Fruit fly (Drosophila melanogaster) whole organism, embryonic: ENCODE measurements around the gene mirr.
A peak's percentile ranks its signal among the peaks of the same experiment; 100 is the strongest.

Source experiments
- Awh ChIP-seq: fragments of 200-800 bp; sonication (Bioruptor generic); IDR thresholded peaks from 2 replicates; pipeline ENCODE4, ENCODE4 v1.3.6; 2022; ENCODE audit warnings: missing biosample characterization, missing genetic modification characterization
- CG10366 ChIP-seq: fragments of 200-800 bp; sonication (Bioruptor generic); IDR thresholded peaks from 2 replicates; pipeline ENCODE4 v1.3.6; 2022; ENCODE audit warnings: missing biosample characterization, missing genetic modification characterization
- CG10979 ChIP-seq: fragments of 200-800 bp; sonication (Bioruptor generic); optimal IDR thresholded peaks from 2 replicates; lab custom pipeline; 2018; ENCODE audit warnings: missing biosample characterization, mild to moderate bottlenecking, missing genetic modification characterization, moderate library complexity
- CG13775 ChIP-seq: fragments of 200-800 bp; sonication (Bioruptor generic); optimal IDR thresholded peaks from 3 replicates; lab custom pipeline; 2017; ENCODE audit warnings: missing biosample characterization, mild to moderate bottlenecking, missing genetic modification characterization
- CG14710 ChIP-seq: fragments of 200-800 bp; sonication (Bioruptor generic); optimal IDR thresholded peaks from 3 replicates; lab custom pipeline; 2019; ENCODE audit warnings: missing biosample characterization, mild to moderate bottlenecking, missing genetic modification characterization, moderate library complexity
- CG1529 ChIP-seq: fragments of 200-800 bp; sonication (Bioruptor generic); optimal IDR thresholded peaks from 3 replicates; lab custom pipeline; 2018; ENCODE audit warnings: missing biosample characterization, missing genetic modification characterization
- CG17612 ChIP-seq: fragments of 200-800 bp; sonication (Bioruptor generic); IDR thresholded peaks from 2 replicates; pipeline ENCODE4 v1.3.6; 2022; ENCODE audit warnings: missing biosample characterization, missing genetic modification characterization
- CG18262 ChIP-seq: fragments of 200-800 bp; optimal IDR thresholded peaks from 3 replicates; lab custom pipeline; 2019; ENCODE audit warnings: missing biosample characterization, mild to moderate bottlenecking, missing genetic modification characterization, moderate library complexity
- CG1832 ChIP-seq: fragments of 200-800 bp; sonication (Bioruptor generic); optimal IDR thresholded peaks from 2 replicates; lab custom pipeline; 2017; ENCODE audit warnings: missing biosample characterization, mild to moderate bottlenecking, missing genetic modification characterization, inconsistent platforms
- CG2116 ChIP-seq: fragments of 200-800 bp; sonication (Bioruptor generic); optimal IDR thresholded peaks from 3 replicates; lab custom pipeline; 2018; ENCODE audit warnings: missing biosample characterization, mild to moderate bottlenecking, missing genetic modification characterization
- CG31224 ChIP-seq: fragments of 200-800 bp; sonication (Bioruptor generic); IDR thresholded peaks from 2 replicates; pipeline ENCODE4 v1.3.6; 2022; ENCODE audit warnings: missing biosample characterization, missing genetic modification characterization
- CG33213 ChIP-seq: fragments of 200-800 bp; sonication (Bioruptor generic); optimal IDR thresholded peaks from 3 replicates; lab custom pipeline; 2016; ENCODE audit warnings: missing biosample characterization, missing genetic modification characterization
- CG33557 ChIP-seq: fragments of 200-800 bp; sonication (Bioruptor generic); optimal IDR thresholded peaks from 2 replicates; lab custom pipeline; 2019; ENCODE audit warnings: missing biosample characterization, mild to moderate bottlenecking, missing genetic modification characterization, moderate library complexity
- CG3995 ChIP-seq: fragments of 200-800 bp; sonication (Bioruptor generic); optimal IDR thresholded peaks from 3 replicates; lab custom pipeline; 2016; ENCODE audit warnings: missing biosample characterization, missing genetic modification characterization
- CG4282 ChIP-seq: fragments of 200-800 bp; sonication (Bioruptor generic); optimal IDR thresholded peaks from 2 replicates; lab custom pipeline; 2016; ENCODE audit warnings: missing biosample characterization, missing genetic modification characterization
- CG4360 ChIP-seq: fragments of 200-800 bp; sonication (Bioruptor generic); IDR thresholded peaks from 2 replicates; pipeline ENCODE4 v1.3.6; 2022; ENCODE audit warnings: missing biosample characterization, missing genetic modification characterization
- CG43689 ChIP-seq: fragments of 200-800 bp; sonication (Bioruptor generic); IDR thresholded peaks from 2 replicates; pipeline ENCODE4 v1.3.6; 2022; ENCODE audit warnings: missing biosample characterization, missing genetic modification characterization
- CG5180 ChIP-seq: fragments of 200-800 bp; sonication (Bioruptor generic); optimal IDR thresholded peaks from 3 replicates; lab custom pipeline; 2017; ENCODE audit warnings: missing biosample characterization, missing genetic modification characterization, mild to moderate bottlenecking, moderate library complexity, missing genetic modification reagents
- CG7745 ChIP-seq: fragments of 200-800 bp; sonication (Bioruptor generic); optimal IDR thresholded peaks from 2 replicates; lab custom pipeline; 2018; ENCODE audit warnings: missing biosample characterization, mild to moderate bottlenecking, missing genetic modification characterization, moderate library complexity
- CG7987 ChIP-seq: fragments of 200-800 bp; sonication (Bioruptor generic); optimal IDR thresholded peaks from 2 replicates; lab custom pipeline; 2018; ENCODE audit warnings: missing biosample characterization, mild to moderate bottlenecking, missing genetic modification characterization, moderate library complexity
- CG8089 ChIP-seq: fragments of 200-800 bp; sonication (Bioruptor generic); optimal IDR thresholded peaks from 3 replicates; lab custom pipeline; 2016; ENCODE audit warnings: missing biosample characterization, missing genetic modification characterization
- CG8765 ChIP-seq: fragments of 200-800 bp; sonication (Bioruptor generic); IDR thresholded peaks from 2 replicates; pipeline ENCODE4 v1.3.6; 2022; ENCODE audit warnings: missing biosample characterization, missing genetic modification characterization
- CG9609 ChIP-seq: fragments of 200-800 bp; sonication (Bioruptor generic); optimal IDR thresholded peaks from 3 replicates; lab custom pipeline; 2016; ENCODE audit warnings: missing biosample characterization, missing genetic modification characterization
- CG9727 ChIP-seq: fragments of 200-800 bp; sonication (Bioruptor generic); optimal IDR thresholded peaks from 3 replicates; lab custom pipeline; 2017; ENCODE audit warnings: missing biosample characterization, mild to moderate bottlenecking, missing genetic modification characterization
- Chrac-16 ChIP-seq: fragments of 200-800 bp; sonication (Bioruptor generic); optimal IDR thresholded peaks from 3 replicates; lab custom pipeline; 2016; ENCODE audit warnings: missing biosample characterization, missing genetic modification characterization
- Drgx ChIP-seq: fragments of 200-800 bp; sonication (Bioruptor generic); IDR thresholded peaks from 2 replicates; pipeline ENCODE4 v1.3.6; 2022; ENCODE audit warnings: missing biosample characterization, missing genetic modification characterization
- E2f2 ChIP-seq: fragments of 200-800 bp; sonication (Bioruptor generic); IDR thresholded peaks from 2 replicates; pipeline ENCODE4 v1.3.6; 2022; ENCODE audit warnings: missing biosample characterization, missing genetic modification characterization
- Gsc ChIP-seq: fragments of 200-800 bp; sonication (Bioruptor generic); IDR thresholded peaks from 2 replicates; pipeline ENCODE4 v1.3.6; 2022; ENCODE audit warnings: missing biosample characterization, missing genetic modification characterization
- Hey ChIP-seq: fragments of 200-800 bp; sonication (Bioruptor generic); optimal IDR thresholded peaks from 3 replicates; lab custom pipeline; 2018; ENCODE audit warnings: missing biosample characterization, mild to moderate bottlenecking, missing genetic modification characterization
- Hmr ChIP-seq: fragments of 200-800 bp; sonication (Bioruptor generic); optimal IDR thresholded peaks from 3 replicates; lab custom pipeline; 2017; ENCODE audit warnings: mild to moderate bottlenecking, missing biosample characterization, missing genetic modification reagents, missing genetic modification characterization
- Lim3 ChIP-seq: fragments of 200-800 bp; sonication (Bioruptor generic); IDR thresholded peaks from 2 replicates; pipeline ENCODE4 v1.3.6; 2022; ENCODE audit warnings: missing biosample characterization, missing genetic modification characterization
- MTF-1 ChIP-seq: fragments of 200-800 bp; sonication (Bioruptor generic); optimal IDR thresholded peaks from 2 replicates; lab custom pipeline; 2018; ENCODE audit warnings: missing biosample characterization, mild to moderate bottlenecking, missing genetic modification characterization, borderline replicate concordance
- Max ChIP-seq: fragments of 200-800 bp; sonication (Bioruptor generic); optimal IDR thresholded peaks from 2 replicates; lab custom pipeline; 2016; ENCODE audit warnings: missing biosample characterization, mild to moderate bottlenecking, missing genetic modification characterization
- Meics ChIP-seq: fragments of 200-800 bp; sonication (Bioruptor generic); optimal IDR thresholded peaks from 2 replicates; lab custom pipeline; 2017; ENCODE audit warnings: missing biosample characterization, mild to moderate bottlenecking, missing genetic modification characterization
- NC2β ChIP-seq: fragments of 200-800 bp; sonication (Bioruptor generic); optimal IDR thresholded peaks from 2 replicates; lab custom pipeline; 2016; ENCODE audit warnings: missing biosample characterization, missing genetic modification characterization
- Nf-YB ChIP-seq: fragments of 200-800 bp; sonication (Bioruptor generic); optimal IDR thresholded peaks from 3 replicates; lab custom pipeline; 2019; ENCODE audit warnings: missing biosample characterization, mild to moderate bottlenecking, missing genetic modification characterization, moderate library complexity
- Sry-β ChIP-seq: fragments of 200-800 bp; sonication (Bioruptor generic); optimal IDR thresholded peaks from 2 replicates; lab custom pipeline; 2018; ENCODE audit warnings: missing biosample characterization, mild to moderate bottlenecking, missing genetic modification characterization, moderate library complexity
- Vsx1 ChIP-seq: fragments of 200-800 bp; sonication (Bioruptor generic); optimal IDR thresholded peaks from 2 replicates; lab custom pipeline; 2017; ENCODE audit warnings: missing biosample characterization, mild to moderate bottlenecking, missing genetic modification characterization, missing genetic modification reagents
- YL-1 ChIP-seq: fragments of 200-800 bp; sonication (Bioruptor generic); optimal IDR thresholded peaks from 3 replicates; lab custom pipeline; 2017; ENCODE audit warnings: missing biosample characterization, mild to moderate bottlenecking, missing genetic modification characterization
- esg ChIP-seq: fragments of 200-800 bp; sonication (Bioruptor generic); conservative IDR thresholded peaks from 2 replicates; pipeline ENCODE4 v1.3.6; 2022; ENCODE audit warnings: missing biosample characterization, missing genetic modification characterization
- eyg ChIP-seq: fragments of 200-800 bp; sonication (Bioruptor generic); optimal IDR thresholded peaks from 3 replicates; lab custom pipeline; 2016; ENCODE audit warnings: missing biosample characterization, missing genetic modification characterization
- fd96Cb ChIP-seq: fragments of 200-800 bp; sonication (Bioruptor generic); optimal IDR thresholded peaks from 2 replicates; lab custom pipeline; 2018; ENCODE audit warnings: missing biosample characterization, mild to moderate bottlenecking, missing genetic modification characterization, moderate library complexity
- ftz-f1 ChIP-seq: fragments of 200-800 bp; sonication (Bioruptor generic); optimal IDR thresholded peaks from 2 replicates; lab custom pipeline; 2016; ENCODE audit warnings: missing biosample characterization, missing genetic modification characterization
- gsb-n ChIP-seq: fragments of 200-800 bp; sonication (Bioruptor generic); optimal IDR thresholded peaks from 3 replicates; lab custom pipeline; 2018; ENCODE audit warnings: missing biosample characterization, mild to moderate bottlenecking, missing genetic modification characterization
- inv ChIP-seq: fragments of 200-800 bp; sonication (Bioruptor generic); IDR thresholded peaks from 2 replicates; pipeline ENCODE4 v1.3.6; 2022; ENCODE audit warnings: missing biosample characterization, missing genetic modification characterization; ENCODE audit not compliant: partially characterized antibody
- onecut ChIP-seq: fragments of 200-800 bp; sonication (Bioruptor generic); IDR thresholded peaks from 2 replicates; pipeline ENCODE4 v1.3.6; 2022; ENCODE audit warnings: missing biosample characterization, missing genetic modification characterization
- phol ChIP-seq: fragments of 200-800 bp; sonication (Bioruptor generic); optimal IDR thresholded peaks from 3 replicates; lab custom pipeline; 2018; ENCODE audit warnings: missing biosample characterization, mild to moderate bottlenecking, missing genetic modification characterization, moderate library complexity
- pnt ChIP-seq: fragments of 200-800 bp; sonication (Bioruptor generic); optimal IDR thresholded peaks from 3 replicates; lab custom pipeline; 2016; ENCODE audit warnings: missing biosample characterization, missing genetic modification characterization
- row ChIP-seq: fragments of 200-800 bp; sonication (Bioruptor generic); IDR thresholded peaks from 3 replicates; pipeline ENCODE4 v1.3.6; 2022; ENCODE audit warnings: missing biosample characterization, missing genetic modification characterization
- sens ChIP-seq: fragments of 200-800 bp; sonication (Bioruptor generic); peaks from one replicate; lab custom pipeline; 2016; ENCODE audit warnings: missing biosample characterization, missing genetic modification characterization
- trh ChIP-seq: fragments of 200-800 bp; sonication (Bioruptor generic); optimal IDR thresholded peaks from 2 replicates; lab custom pipeline; 2016; ENCODE audit warnings: missing biosample characterization, missing genetic modification characterization
- tup ChIP-seq: fragments of 200-800 bp; sonication (Bioruptor generic); optimal IDR thresholded peaks from 2 replicates; lab custom pipeline; 2016; ENCODE audit warnings: missing biosample characterization, mild to moderate bottlenecking, missing genetic modification characterization, moderate library complexity
- z ChIP-seq: fragments of 200-800 bp; sonication (Bioruptor generic); IDR thresholded peaks from 3 replicates; pipeline ENCODE4 v1.3.6; 2022; ENCODE audit warnings: missing biosample characterization, missing genetic modification characterization

The mirr gene

dm6 chr3L:12677952-12678351 lies 15.5 kb upstream of the mirr start (continued):
- TF ChIP-seq eyg (no peak), E2f2 (GFP tag; lab: Robert Waterston, UW) (no peak), CG17612 (GFP tag; lab: Robert Waterston, UW) (no peak), Vsx1 (GFP tag; lab: Kevin White, UChicago) (no peak), CG33213 (no peak), Lim3 (GFP tag; lab: Robert Waterston, UW) (no peak), CG5180 (GFP tag; lab: Kevin White, UChicago) (no peak), CG8765 (GFP tag; lab: Robert Waterston, UW) (peak; percentile 38; the same call in 1 of the 2 replicates), tup (no peak), CG1832 (GFP tag; lab: Kevin White, UChicago) (no peak), CG18262 (tag; lab: Kevin White, UChicago) (peak; percentile 27), CG3995 (GFP tag; lab: Kevin White, UChicago) (no peak), fd96Cb (no peak), CG13775 (GFP tag; lab: Kevin White, UChicago) (no peak), MTF-1 (GFP tag; lab: Kevin White, UChicago) (no peak), sens (GFP tag; lab: Kevin White, UChicago) (peak; percentile 71), CG9609 (GFP tag; lab: Kevin White, UChicago) (no peak), YL-1 (no peak), CG10979 (tag; lab: Kevin White, UChicago) (peak; percentile 27), row (GFP tag; lab: Robert Waterston, UW) (peak; percentile 26; the same call in 2 of the 3 replicates), onecut (no peak), CG9727 (no peak), Awh (0 out of 2 replicates have a peak, but pooled peaks have one; percentile 8), CG7987 (no peak), CG4360 (GFP tag; lab: Robert Waterston, UW) (no peak), esg (GFP tag; lab: Robert Waterston, UW) (no peak), Sry-β (no peak)

DNA sequence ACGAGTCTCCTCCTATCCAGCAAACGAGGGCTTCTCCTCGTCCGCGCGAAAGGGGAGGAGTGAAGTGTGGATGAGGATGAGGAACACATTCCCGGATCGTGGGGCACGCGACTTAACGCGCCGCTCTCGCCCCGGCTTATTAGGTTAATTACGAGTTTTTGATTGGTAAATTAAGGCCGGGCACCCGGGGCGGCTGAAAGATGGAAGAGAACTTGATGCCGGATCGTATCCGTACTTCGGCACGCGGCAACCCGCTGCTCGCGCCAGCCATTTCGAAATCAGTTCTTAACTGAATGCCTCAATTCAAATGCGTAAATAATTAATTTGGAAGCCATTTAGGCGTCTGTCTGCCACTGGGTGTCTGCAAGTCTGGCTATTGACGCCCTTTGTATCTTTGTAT lies 15.1 kb upstream of the mirr start:
- no peak for TF ChIP-seq CG9727
- TF ChIP-seq gsb-n (tag; lab: Kevin White, UChicago) = peak; percentile 47
- no peak for TF ChIP-seq Max (GFP tag; lab: Kevin White, UChicago)
- TF ChIP-seq CG8089 (GFP tag; lab: Kevin White, UChicago) = no peak
- no peak for TF ChIP-seq ftz-f1 (GFP tag; lab: Kevin White, UChicago)
- no peak for TF ChIP-seq CG43689 (GFP tag; lab: Robert Waterston, UW)
- TF ChIP-seq Hmr (GFP tag; lab: Kevin White, UChicago) = no peak
- no peak for TF ChIP-seq z (GFP tag; lab: Robert Waterston, UW)
- no peak for TF ChIP-seq NC2β
- no peak for TF ChIP-seq pnt (GFP tag; lab: Kevin White, UChicago)
- no peak for TF ChIP-seq CG10366 (GFP tag; lab: Robert Waterston, UW)
- TF ChIP-seq Hey (tag; lab: Kevin White, UChicago) = peak; percentile 55
- no peak for TF ChIP-seq Meics (GFP tag; lab: Kevin White, UChicago)
- no peak for TF ChIP-seq Drgx
- TF ChIP-seq inv = no peak
- TF ChIP-seq CG1529 (GFP tag; lab: Kevin White, UChicago) = no peak
- no peak for TF ChIP-seq CG33557 (GFP tag; lab: Kevin White, UChicago)
- TF ChIP-seq phol = no peak
- no peak for TF ChIP-seq CG14710 (tag; lab: Kevin White, UChicago)
- TF ChIP-seq CG7745 (tag; lab: Kevin White, UChicago) = peak; percentile 32
- peak; percentile 56 for TF ChIP-seq Nf-YB (GFP tag; lab: Kevin White, UChicago)
- no peak for TF ChIP-seq Gsc
- no peak for TF ChIP-seq Chrac-16 (GFP tag; lab: Kevin White, UChicago)
- no peak for TF ChIP-seq trh (GFP tag; lab: Kevin White, UChicago)
- no peak for TF ChIP-seq CG31224 (GFP tag; lab: Robert Waterston, UW)
- TF ChIP-seq CG4282 = no peak
- TF ChIP-seq CG2116 (GFP tag; lab: Kevin White, UChicago) = no peak
